Worm (Caenorhabditis elegans) whole organism, L4/young adult: Measurements from ENCODE around the gene ctsa-1.2.

Experiments
- W03F9.2 ChIP-seq: fragments of 150-350 bp; optimal IDR thresholded peaks from 2 replicates; lab custom pipeline; 2014; ENCODE audit warnings: missing biosample characterization, missing genetic modification characterization
- dao-5 ChIP-seq: sonication (generic microtip); optimal IDR thresholded peaks from 2 replicates; lab custom pipeline; 2016; ENCODE audit warnings: missing genotype, missing genetic modification characterization, moderate library complexity, missing compliant biosample characterization
- him-1 ChIP-seq: sonication (generic microtip); optimal IDR thresholded peaks from 2 replicates; lab custom pipeline; 2016; ENCODE audit warnings: missing genotype, missing genetic modification reagents, missing genetic modification characterization, missing compliant biosample characterization

ctsa-1.2 gene

ce11 chrII:11777893-11778480 is 38.8 kb downstream of the ctsa-1.2 start, which contains the start of the genes patr-1 and dna-2:
Gene patr-1, minus strand, starts transcription at chrII:11777943.
Gene dna-2, plus strand, starts transcription at chrII:11778430.
- TF ChIP-seq W03F9.2 (tag; lab: Kevin White, UChicago), result no peak
- no peak for TF ChIP-seq him-1 (tag; lab: Kevin White, UChicago)
- no peak for TF ChIP-seq dao-5 (tag; lab: Kevin White, UChicago)

DNA sequence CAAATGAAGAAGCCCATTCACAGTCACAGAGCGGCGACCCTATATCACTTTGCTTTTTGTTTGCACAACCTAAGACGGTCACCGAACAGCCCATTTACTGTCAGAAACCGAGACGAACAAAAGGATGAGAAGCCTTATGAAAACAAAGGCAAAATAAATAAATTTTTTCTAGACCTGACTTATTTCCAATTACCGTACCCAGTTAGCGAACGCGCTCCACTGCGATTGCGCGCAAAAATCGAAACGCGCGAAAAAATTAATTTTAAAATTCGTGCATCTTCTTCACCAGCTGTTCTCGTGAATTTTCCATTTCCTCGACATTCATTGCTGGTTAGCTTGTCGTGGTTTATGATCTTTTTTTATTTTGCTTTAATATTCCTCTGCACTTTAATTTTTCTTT is 43.3 kb downstream of the ctsa-1.2 start, which contains the start of gene F43G6.16:
TSS of gene F43G6.16 (minus strand) at position 141 of the 400 bp plus-strand sequence.
- no peak for TF ChIP-seq W03F9.2 (tag; lab: Kevin White, UChicago)
- no peak for TF ChIP-seq dao-5 (tag; lab: Kevin White, UChicago)
- no peak for TF ChIP-seq him-1 (tag; lab: Kevin White, UChicago)

ce11 chrII:11788025-11788424 is 48.9 kb downstream of the ctsa-1.2 start:
- TF ChIP-seq him-1 (tag; lab: Kevin White, UChicago) (no peak), dao-5 (tag; lab: Kevin White, UChicago) (no peak), W03F9.2 (tag; lab: Kevin White, UChicago) (no peak)

DNA sequence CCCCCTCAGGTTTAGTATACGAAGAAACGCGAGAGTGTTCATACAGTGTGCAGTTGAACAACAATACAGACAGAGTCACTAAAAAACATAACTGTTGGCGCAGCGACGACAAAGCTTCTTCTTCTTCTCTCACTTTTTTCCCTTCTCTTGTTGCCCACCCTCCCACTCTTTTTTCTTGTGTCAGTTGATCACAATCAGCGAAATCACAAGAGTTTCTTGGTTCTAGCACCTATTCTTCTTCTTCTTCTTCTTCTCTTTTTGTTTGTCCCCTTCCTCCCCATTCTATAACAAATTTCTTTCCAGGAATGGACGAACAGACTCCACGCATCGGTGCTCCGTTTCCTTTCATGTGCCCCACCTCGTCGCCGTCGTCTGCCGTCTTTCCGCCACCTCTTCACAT is 51.3 kb downstream of the ctsa-1.2 start, which contains the start of gene F43G6.4:
TSS of gene F43G6.4 (plus strand) at position 301 of the 400 bp plus-strand sequence.
- TF ChIP-seq W03F9.2 (tag; lab: Kevin White, UChicago) (no peak), him-1 (tag; lab: Kevin White, UChicago) (no peak), dao-5 (tag; lab: Kevin White, UChicago) (no peak)
